Worm (Caenorhabditis elegans) whole organism, L4/young adult: ENCODE data around the gene del-1.

Source experiments
- dao-5 ChIP-seq: sonication (generic microtip); optimal IDR thresholded peaks from 2 replicates; lab custom pipeline; 2016; ENCODE audit warnings: missing genotype, missing genetic modification characterization, moderate library complexity, missing compliant biosample characterization
- him-1 ChIP-seq: sonication (generic microtip); optimal IDR thresholded peaks from 2 replicates; lab custom pipeline; 2016; ENCODE audit warnings: missing genotype, missing genetic modification reagents, missing genetic modification characterization, missing compliant biosample characterization

- TF ChIP-seq dao-5 (tag; lab: Kevin White, UChicago), result no peak
- no peak for TF ChIP-seq him-1 (tag; lab: Kevin White, UChicago)
Measured at ce11 chrX:14225273-14225672, 42.6 kb upstream of the del-1 start, which contains the start of gene cyp-13B2.
